Worm (Caenorhabditis elegans) whole organism, L1 larva: ENCODE measurements around the gene lin-15B.

Experiments
- F16B12.6 ChIP-seq: fragments of 150-350 bp; optimal IDR thresholded peaks from 2 replicates; lab custom pipeline; 2014; ENCODE audit warnings: missing biosample characterization, missing genetic modification characterization
- aly-2 ChIP-seq: fragments of 150-350 bp; optimal IDR thresholded peaks from 2 replicates; lab custom pipeline; 2014; ENCODE audit warnings: missing biosample characterization, missing genetic modification characterization
- blmp-1 ChIP-seq: fragments of 150-350 bp; optimal IDR thresholded peaks from 2 replicates; lab custom pipeline; 2014; ENCODE audit warnings: missing biosample characterization, missing genetic modification characterization
- ceh-63 ChIP-seq: fragments of 200-800 bp; sonication (Bioruptor generic); optimal IDR thresholded peaks from 2 replicates; lab custom pipeline; 2018; ENCODE audit warnings: mild to moderate bottlenecking, missing genetic modification characterization, missing compliant biosample characterization
- ceh-8 ChIP-seq: fragments of 200-800 bp; sonication (Bioruptor generic); optimal IDR thresholded peaks from 2 replicates; lab custom pipeline; 2018; ENCODE audit warnings: mild to moderate bottlenecking, missing genetic modification characterization, moderate library complexity, missing compliant biosample characterization
- ceh-82 ChIP-seq, 3 experiments: fragments of 150-350 bp in 1 of 3; sonication (generic microtip) in 2 of 3; optimal IDR thresholded peaks; 2 replicates each; lab custom pipeline; 2014 to 2017; ENCODE audit warnings: missing biosample characterization in 3 of 3, missing genetic modification characterization in 3 of 3
- ceh-88 ChIP-seq: fragments of 200-800 bp; sonication (Bioruptor generic); IDR thresholded peaks from 2 replicates; pipeline ENCODE4 v1.3.6; 2022; ENCODE audit warnings: missing genetic modification characterization, missing compliant biosample characterization
- dpl-1 ChIP-seq, 3 experiments: fragments of 150-350 bp in 2 of 3; sonication (generic microtip) in 1 of 3; optimal IDR thresholded peaks; 2 replicates each; lab custom pipeline; 2014 to 2017; ENCODE audit warnings: missing biosample characterization in 3 of 3, missing genetic modification characterization in 3 of 3, missing genetic modification reagents in 3 of 3
- dsc-1 ChIP-seq: sonication (generic microtip); optimal IDR thresholded peaks from 2 replicates; lab custom pipeline; 2016; ENCODE audit warnings: mild to moderate bottlenecking, missing genetic modification characterization, missing compliant biosample characterization
- efl-3 ChIP-seq: fragments of 200-800 bp; sonication (Bioruptor generic); optimal IDR thresholded peaks from 2 replicates; lab custom pipeline; 2018; ENCODE audit warnings: mild to moderate bottlenecking, missing genetic modification characterization, missing compliant biosample characterization
- elt-3 ChIP-seq, 6 experiments: fragments of 150-350 bp in 1 of 6; sonication (generic microtip); optimal IDR thresholded peaks; 2 replicates each; lab custom pipeline; 2017 to 2018; ENCODE audit warnings: missing biosample characterization in 6 of 6, missing genetic modification characterization in 6 of 6, inconsistent platforms in 1 of 6
- ets-5 ChIP-seq: fragments of 200-800 bp; sonication (Bioruptor generic); IDR thresholded peaks from 2 replicates; pipeline ENCODE4 v1.3.6; 2022; ENCODE audit warnings: missing genetic modification characterization, missing compliant biosample characterization
- fkh-10 ChIP-seq: sonication (generic microtip); optimal IDR thresholded peaks from 2 replicates; lab custom pipeline; 2017; ENCODE audit warnings: missing biosample characterization, missing genetic modification reagents, missing genetic modification characterization
- hlh-4 ChIP-seq: sonication (generic microtip); optimal IDR thresholded peaks from 2 replicates; lab custom pipeline; 2016; ENCODE audit warnings: mild to moderate bottlenecking, missing genetic modification characterization, missing compliant biosample characterization
- irx-1 ChIP-seq: sonication (generic microtip); optimal IDR thresholded peaks from 2 replicates; lab custom pipeline; 2016; ENCODE audit warnings: missing genetic modification characterization, missing compliant biosample characterization
- isw-1 ChIP-seq: fragments of 200-800 bp; sonication (Bioruptor generic); IDR thresholded peaks from 2 replicates; pipeline ENCODE4 v1.3.6; 2022; ENCODE audit warnings: missing genetic modification characterization, missing compliant biosample characterization
- jun-1 ChIP-seq: fragments of 150-350 bp; optimal IDR thresholded peaks from 2 replicates; lab custom pipeline; 2014; ENCODE audit warnings: missing biosample characterization, missing genetic modification reagents, missing genetic modification characterization
- lin-39 ChIP-seq: fragments of 150-350 bp; optimal IDR thresholded peaks from 2 replicates; lab custom pipeline; 2014; ENCODE audit warnings: missing biosample characterization, missing genetic modification reagents, missing genetic modification characterization
- mab-9 ChIP-seq: fragments of 200-800 bp; sonication (Bioruptor generic); IDR thresholded peaks from 2 replicates; pipeline ENCODE4 v1.3.6; 2022; ENCODE audit warnings: missing genetic modification reagents, missing genetic modification characterization, missing compliant biosample characterization
- mdl-1 ChIP-seq, 2 experiments: fragments of 150-350 bp; optimal IDR thresholded peaks; 2 replicates each; lab custom pipeline; 2014 to 2017; ENCODE audit warnings: missing biosample characterization in 2 of 2, missing genetic modification characterization in 2 of 2, inconsistent platforms in 1 of 2
- nhr-11 ChIP-seq: fragments of 150-350 bp; optimal IDR thresholded peaks from 2 replicates; lab custom pipeline; 2014; ENCODE audit warnings: missing biosample characterization, missing genetic modification characterization
- nhr-20 ChIP-seq: sonication (generic microtip); optimal IDR thresholded peaks from 2 replicates; lab custom pipeline; 2016; ENCODE audit warnings: mild to moderate bottlenecking, missing genetic modification characterization, missing compliant biosample characterization
- nhr-237 ChIP-seq: fragments of 150-350 bp; optimal IDR thresholded peaks from 2 replicates; lab custom pipeline; 2014; ENCODE audit warnings: missing biosample characterization, missing genetic modification characterization
- nhr-28 ChIP-seq: fragments of 150-350 bp; optimal IDR thresholded peaks from 2 replicates; lab custom pipeline; 2014; ENCODE audit warnings: missing biosample characterization, missing genetic modification characterization
- nhr-47 ChIP-seq: sonication (generic microtip); optimal IDR thresholded peaks from 2 replicates; lab custom pipeline; 2016; ENCODE audit warnings: mild to moderate bottlenecking, missing genetic modification characterization, moderate library complexity, missing compliant biosample characterization
- nhr-71 ChIP-seq: sonication (generic microtip); optimal IDR thresholded peaks from 2 replicates; lab custom pipeline; 2016; ENCODE audit warnings: mild to moderate bottlenecking, missing genetic modification characterization, moderate library complexity, missing compliant biosample characterization
- nhr-76 ChIP-seq: sonication (generic microtip); optimal IDR thresholded peaks from 2 replicates; lab custom pipeline; 2017; ENCODE audit warnings: missing biosample characterization, missing genetic modification characterization
- nhr-84 ChIP-seq: sonication (generic microtip); optimal IDR thresholded peaks from 2 replicates; lab custom pipeline; 2017; ENCODE audit warnings: missing biosample characterization, missing genetic modification characterization
- nhr-90 ChIP-seq: sonication (generic microtip); optimal IDR thresholded peaks from 2 replicates; lab custom pipeline; 2016; ENCODE audit warnings: mild to moderate bottlenecking, missing genetic modification characterization, missing compliant biosample characterization; ENCODE audit not compliant: poor library complexity
- rnt-1 ChIP-seq: sonication (generic microtip); optimal IDR thresholded peaks from 2 replicates; lab custom pipeline; 2016; ENCODE audit warnings: mild to moderate bottlenecking, missing genetic modification characterization, moderate library complexity, missing compliant biosample characterization
- sox-4 ChIP-seq: sonication (generic microtip); optimal IDR thresholded peaks from 2 replicates; lab custom pipeline; 2016; ENCODE audit warnings: missing genetic modification characterization, missing compliant biosample characterization
- tbx-2 ChIP-seq: sonication (generic microtip); optimal IDR thresholded peaks from 2 replicates; lab custom pipeline; 2016; ENCODE audit warnings: missing genetic modification characterization, missing compliant biosample characterization
- tlp-1 ChIP-seq: fragments of 150-350 bp; optimal IDR thresholded peaks from 2 replicates; lab custom pipeline; 2014; ENCODE audit warnings: missing biosample characterization, missing genetic modification characterization
- unc-30 ChIP-seq: sonication (generic microtip); optimal IDR thresholded peaks from 2 replicates; lab custom pipeline; 2017; ENCODE audit warnings: missing biosample characterization, missing genetic modification characterization
- vab-15 ChIP-seq: sonication (generic microtip); optimal IDR thresholded peaks from 2 replicates; lab custom pipeline; 2017; ENCODE audit warnings: missing genotype, mild to moderate bottlenecking, missing genetic modification characterization, missing compliant biosample characterization
- zag-1 ChIP-seq: fragments of 150-350 bp; optimal IDR thresholded peaks from 2 replicates; lab custom pipeline; 2014; ENCODE audit warnings: missing biosample characterization, missing genetic modification characterization
- ztf-11 ChIP-seq, 2 experiments: sonication (generic microtip); optimal IDR thresholded peaks; 2 replicates each; lab custom pipeline; 2016 to 2017; ENCODE audit warnings: missing genetic modification characterization in 2 of 2, missing biosample characterization in 1 of 2, missing compliant biosample characterization in 1 of 2

Gene lin-15B

DNA sequence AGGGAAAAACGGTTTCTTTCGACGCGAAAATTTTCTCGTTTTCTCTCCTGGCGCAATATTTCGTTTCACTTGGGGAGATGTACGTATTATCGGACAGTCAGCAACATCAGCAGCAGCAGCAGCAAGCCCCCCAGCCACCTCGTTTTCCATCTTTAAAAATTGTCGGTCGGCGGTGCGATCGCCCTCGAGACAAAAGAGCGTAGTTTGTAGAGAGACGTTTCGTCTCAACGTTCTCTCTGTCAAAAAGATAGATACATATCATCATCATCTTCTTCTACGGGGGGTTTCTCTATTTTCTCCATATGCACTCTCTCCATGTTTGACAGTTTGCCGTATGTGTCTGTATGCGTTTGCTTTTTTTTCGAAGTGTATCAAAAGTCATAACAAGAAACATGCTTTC, 16.3 kb upstream of the lin-15B start (continued):
- TF ChIP-seq nhr-90 = peak; percentile 53

DNA sequence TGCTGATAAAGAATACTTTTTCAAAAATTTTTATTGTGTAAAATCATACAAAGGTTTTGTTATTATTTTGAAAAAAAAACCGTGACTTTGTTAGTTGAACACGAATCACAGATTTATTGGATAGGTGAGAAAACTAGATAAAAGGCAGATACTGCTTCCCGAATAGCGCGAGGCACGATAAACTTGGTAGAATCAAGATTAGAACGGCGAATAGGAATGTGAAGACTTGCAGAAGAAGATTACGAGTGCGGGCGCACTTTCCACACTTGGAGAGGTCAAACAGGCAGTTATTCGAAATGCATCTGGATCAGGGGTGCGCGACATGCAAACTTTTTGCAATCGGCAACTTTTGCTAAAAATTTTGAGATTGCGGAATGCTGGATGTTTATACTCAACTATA, 12.7 kb upstream of the lin-15B start:
- TF ChIP-seq nhr-47 (tag; lab: Kevin White, UChicago) = no peak
- no peak for TF ChIP-seq ceh-8
- no peak for TF ChIP-seq ets-5 (GFP tag; lab: Robert Waterston, UW)
- TF ChIP-seq nhr-28 (tag; lab: Kevin White, UChicago) = no peak
- no peak for TF ChIP-seq mdl-1 (tag; optimal IDR thresholded peaks at IDR 0.05; lab: Kevin White, UChicago)
- TF ChIP-seq ceh-82 (tag; optimal IDR thresholded peaks at IDR 0.05; lab: Kevin White, UChicago) = no peak
- no peak for TF ChIP-seq unc-30 (tag; lab: Kevin White, UChicago)
- no peak for TF ChIP-seq zag-1 (tag; lab: Kevin White, UChicago)
- no peak for TF ChIP-seq nhr-237
- TF ChIP-seq nhr-76 (tag; lab: Kevin White, UChicago) = no peak
- TF ChIP-seq nhr-84 = no peak
- TF ChIP-seq efl-3 = no peak
- TF ChIP-seq nhr-71 (tag; lab: Kevin White, UChicago) = no peak
- TF ChIP-seq dpl-1 (GFP tag; optimal IDR thresholded peaks at IDR 0.05; lab: Kevin White, UChicago) = no peak
- TF ChIP-seq blmp-1 (tag; lab: Kevin White, UChicago) = no peak
- TF ChIP-seq lin-39 (tag; lab: Kevin White, UChicago) = no peak
- TF ChIP-seq fkh-10 (GFP tag; lab: Kevin White, UChicago) = no peak
- no peak for TF ChIP-seq irx-1
- TF ChIP-seq jun-1 = no peak
- TF ChIP-seq, all 84 proteins: peak for 0

DNA sequence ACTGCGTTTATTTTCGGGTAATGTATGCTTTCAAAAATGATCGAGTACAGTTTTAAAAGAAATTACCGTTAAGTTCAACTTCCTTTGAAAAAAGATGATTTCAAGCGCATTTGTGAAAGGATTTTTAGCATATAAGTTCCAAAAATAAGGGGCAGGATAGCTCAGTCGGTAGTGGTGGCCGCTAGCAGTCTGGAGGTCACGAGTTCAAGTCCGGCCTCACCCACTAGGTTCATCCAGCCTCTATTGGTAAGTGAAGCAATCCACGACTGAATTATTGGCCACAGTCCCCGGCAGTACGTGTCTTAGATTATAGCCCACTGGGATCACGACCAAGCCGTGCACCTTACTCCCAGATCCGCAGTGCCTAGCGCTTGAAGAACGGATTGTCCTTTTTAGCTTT, 9.0 kb upstream of the lin-15B start:
- TF ChIP-seq nhr-47 (tag; lab: Kevin White, UChicago) = no peak
- TF ChIP-seq irx-1 = no peak
- TF ChIP-seq dsc-1 (tag; lab: Kevin White, UChicago) = no peak
- TF ChIP-seq aly-2 (tag; lab: Kevin White, UChicago) = no peak
- TF ChIP-seq elt-3 (tag; optimal IDR thresholded peaks at IDR 0.05; lab: Kevin White, UChicago) = no peak
- TF ChIP-seq ets-5 (GFP tag; lab: Robert Waterston, UW) = no peak
- no peak for TF ChIP-seq isw-1 (GFP tag; lab: Robert Waterston, UW)

DNA sequence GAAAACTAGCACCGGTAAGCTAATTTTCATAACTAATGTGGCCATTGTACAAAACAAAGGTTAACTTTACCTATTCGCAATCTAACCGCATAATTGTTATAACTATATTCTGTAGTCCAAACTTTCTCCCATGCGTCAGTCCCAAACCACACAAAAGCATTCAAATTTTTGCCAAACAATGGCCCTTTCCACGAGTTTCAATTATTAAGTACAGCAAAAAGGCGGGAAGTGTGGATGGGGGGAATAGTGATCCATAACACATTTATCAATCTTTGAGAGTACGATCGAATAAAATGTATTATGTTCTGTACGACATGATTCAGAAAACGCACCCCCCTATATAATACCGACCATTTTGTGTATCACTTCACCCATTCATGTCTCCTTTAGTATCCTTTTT, 7.6 kb upstream of the lin-15B start, which contains the start of gene ZK662.6:
Gene ZK662.6, plus strand, starts transcription at position 301 of the 400 bp plus-strand sequence.
- no peak for TF ChIP-seq sox-4 (tag; lab: Kevin White, UChicago)
- no peak for TF ChIP-seq ceh-8
- TF ChIP-seq tbx-2 (tag; lab: Kevin White, UChicago) = no peak
- TF ChIP-seq ztf-11 (tag; optimal IDR thresholded peaks at IDR 0.05; lab: Kevin White, UChicago) = no peak

DNA sequence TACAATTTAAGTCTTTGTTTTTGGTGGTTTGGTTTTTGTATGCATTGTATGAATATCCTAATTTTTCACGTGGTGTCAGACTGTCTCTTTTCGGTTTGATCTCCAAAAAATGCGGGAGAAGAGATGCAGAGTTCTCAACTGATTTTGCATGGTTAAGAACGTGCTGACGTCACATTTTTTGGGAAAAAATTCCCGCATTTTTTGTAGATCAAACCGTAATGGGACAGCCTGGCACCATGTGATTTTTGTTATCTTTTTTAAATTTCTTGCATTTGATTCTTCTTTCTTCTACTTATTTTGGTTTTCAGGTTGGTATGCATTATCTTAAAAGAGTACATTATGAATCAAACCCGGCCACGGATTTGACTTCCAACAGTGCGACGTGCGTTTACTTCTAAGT, 4.6 kb upstream of the lin-15B start, which contains the start of gene ZK662.5:
Gene ZK662.5, plus strand, starts transcription at position 301 of the 400 bp plus-strand sequence.
- TF ChIP-seq nhr-84 (no peak), sox-4 (tag; lab: Kevin White, UChicago) (no peak), blmp-1 (tag; lab: Kevin White, UChicago) (no peak), tlp-1 (tag; lab: Kevin White, UChicago) (no peak), nhr-20 (tag; lab: Kevin White, UChicago) (no peak), ceh-63 (GFP tag; lab: Kevin White, UChicago) (no peak), rnt-1 (tag; lab: Kevin White, UChicago) (no peak), mab-9 (GFP tag; lab: Robert Waterston, UW) (no peak), ceh-88 (GFP tag; lab: Robert Waterston, UW) (no peak), vab-15 (no peak), hlh-4 (tag; lab: Kevin White, UChicago) (no peak), F16B12.6 (tag; lab: Kevin White, UChicago) (no peak), nhr-11 (tag; lab: Kevin White, UChicago) (no peak)
